Fruit fly (Drosophila melanogaster): ENCODE measurements around the gene CG9922.

dm6 chr3R:13989453-13989852 lies 46.7 kb downstream of the CG9922 start:
- TF ChIP-seq h (optimal IDR thresholded peaks at IDR 0.05): no peak
- no peak for TF ChIP-seq psq (optimal IDR thresholded peaks at IDR 0.05)
- TF ChIP-seq Myc (optimal IDR thresholded peaks at IDR 0.05): no peak

Measured in Kc167 (cell line).